Fruit fly (Drosophila melanogaster): ENCODE results near the gene Adi1.

The Adi1 gene

dm6 chr3L:10690904-10691408 is 27.8 kb downstream of the Adi1 start, which contains the start of gene CG11811 (continued):
- TF ChIP-seq D19A (tag; optimal IDR thresholded peaks at IDR 0.05) (no peak), YL-1 (GFP tag; optimal IDR thresholded peaks at IDR 0.05) (peak; percentile 77), CG10274 (GFP tag; optimal IDR thresholded peaks at IDR 0.05) (no peak), phol (tag; optimal IDR thresholded peaks at IDR 0.05) (peak; percentile 38), CG3163 (GFP tag; optimal IDR thresholded peaks at IDR 0.05) (peak; percentile 84), CG18619 (GFP tag; optimal IDR thresholded peaks at IDR 0.05) (no peak), bcd (GFP tag; optimal IDR thresholded peaks at IDR 0.05) (no peak), Tbp (GFP tag; optimal IDR thresholded peaks at IDR 0.05) (no peak), CG4404 (GFP tag; IDR thresholded peaks at IDR 0.05) (no peak), Dbx (GFP tag; IDR thresholded peaks at IDR 0.05) (peak; percentile 28; the same call in 1 of the 3 replicates), tna (GFP tag; IDR thresholded peaks at IDR 0.05; ENCODE audit: partially characterized antibody) (peak; percentile 76), caup (GFP tag; optimal IDR thresholded peaks at IDR 0.05; ENCODE audit: severe bottlenecking) (peak; percentile 17), schlank (tag; optimal IDR thresholded peaks at IDR 0.05) (no peak), unc-4 (GFP tag; IDR thresholded peaks at IDR 0.05; ENCODE audit: partially characterized antibody) (peak; percentile 80), CG7786 (GFP tag; optimal IDR thresholded peaks at IDR 0.05) (no peak), Spps (tag; optimal IDR thresholded peaks at IDR 0.05) (no peak), chn (GFP tag; optimal IDR thresholded peaks at IDR 0.05) (no peak), CG15269 (tag; optimal IDR thresholded peaks at IDR 0.05) (no peak), Sry-β (GFP tag; optimal IDR thresholded peaks at IDR 0.05) (no peak), HLHmδ (GFP tag; optimal IDR thresholded peaks at IDR 0.05) (no peak), grn (GFP tag; optimal IDR thresholded peaks at IDR 0.05) (no peak), pita (GFP tag; optimal IDR thresholded peaks at IDR 0.05) (no peak), crc (GFP tag; optimal IDR thresholded peaks at IDR 0.05) (no peak), CG16779 (GFP tag; IDR thresholded peaks at IDR 0.05) (no peak), CG1233 (GFP tag; optimal IDR thresholded peaks at IDR 0.05) (no peak), CG15011 (GFP tag; optimal IDR thresholded peaks at IDR 0.05) (no peak), CG1529 (GFP tag; optimal IDR thresholded peaks at IDR 0.05) (no peak), nerfin-2 (GFP tag; IDR thresholded peaks at IDR 0.05; ENCODE audit: partially characterized antibody) (peak; percentile 68; the same call in 1 of the 2 replicates), CG9727 (GFP tag; optimal IDR thresholded peaks at IDR 0.05) (no peak), Stat92E (GFP tag; optimal IDR thresholded peaks at IDR 0.05) (no peak), sr (GFP tag; IDR thresholded peaks at IDR 0.05) (peak; percentile 97; the same call in 2 of the 3 replicates), Sry-δ (GFP tag; optimal IDR thresholded peaks at IDR 0.05) (peak; percentile 90), CG11085 (GFP tag; IDR thresholded peaks at IDR 0.05) (0 out of 2 replicates have a peak, but pooled peaks have one; percentile 6), Xbp1 (GFP tag; optimal IDR thresholded peaks at IDR 0.05) (no peak), peb (GFP tag; IDR thresholded peaks at IDR 0.05) (no peak), CG11696 (GFP tag; IDR thresholded peaks at IDR 0.05) (no peak), CG4730 (GFP tag; IDR thresholded peaks at IDR 0.05) (no peak), chinmo (GFP tag; IDR thresholded peaks at IDR 0.05; ENCODE audit: partially characterized antibody) (peak; percentile 81; the same call in 3 of the 4 replicates), CG12236 (GFP tag; optimal IDR thresholded peaks at IDR 0.05) (no peak), CG6254 (GFP tag; optimal IDR thresholded peaks at IDR 0.05) (no peak), CG10979 (tag; optimal IDR thresholded peaks at IDR 0.05) (no peak), Mes4 (GFP tag; optimal IDR thresholded peaks at IDR 0.05) (no peak), CG2129 (GFP tag; IDR thresholded peaks at IDR 0.05; ENCODE audit: partially characterized antibody) (peak; percentile 54), CG4820 (GFP tag; optimal IDR thresholded peaks at IDR 0.05) (no peak), dysf (GFP tag; IDR thresholded peaks at IDR 0.05) (no peak), Meics (GFP tag; optimal IDR thresholded peaks at IDR 0.05) (no peak), HLH3B (GFP tag; IDR thresholded peaks at IDR 0.05) (no peak), Eip74EF (GFP tag; optimal IDR thresholded peaks at IDR 0.05) (no peak), ash1 (GFP tag; optimal IDR thresholded peaks at IDR 0.05) (no peak), hb (GFP tag; IDR thresholded peaks at IDR 0.05; ENCODE audit: partially characterized antibody) (peak; percentile 49; the same call in 1 of the 3 replicates)
